Fruit fly (Drosophila melanogaster): ENCODE results near the gene Ent1.
A peak's percentile ranks its signal among the peaks of the same experiment; 100 is the strongest.

Gene Ent1

DNA sequence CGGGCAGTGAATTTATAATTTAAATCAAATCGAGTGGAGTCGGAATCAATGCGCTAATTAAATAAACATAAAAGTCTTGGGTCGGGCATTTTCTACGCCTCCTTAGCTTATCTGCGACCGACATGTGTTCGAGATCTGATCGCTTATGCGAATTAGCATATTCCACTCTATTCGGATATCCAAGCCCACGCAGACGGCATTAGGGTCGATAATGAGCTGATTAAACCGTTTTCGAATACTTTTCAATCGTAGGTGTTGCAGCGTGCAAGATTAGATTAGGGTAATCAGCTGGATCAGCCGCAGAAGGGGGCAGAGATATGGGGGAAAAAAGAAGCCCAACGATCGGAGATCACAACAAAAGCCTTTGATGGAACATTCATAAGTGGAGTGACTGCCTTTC lies 32.8 kb upstream of the Ent1 start:
- TF ChIP-seq CG4496 (GFP tag; IDR thresholded peaks at IDR 0.05) (no peak), CG8301 (tag; optimal IDR thresholded peaks at IDR 0.05) (no peak), CG8159 (tag; optimal IDR thresholded peaks at IDR 0.05) (no peak), CG9948 (tag; optimal IDR thresholded peaks at IDR 0.05) (no peak), EcR (GFP tag; optimal IDR thresholded peaks at IDR 0.05) (no peak), D1 (tag; optimal IDR thresholded peaks at IDR 0.05) (no peak), CG12605 (GFP tag; IDR thresholded peaks at IDR 0.05) (no peak), CG13204 (GFP tag; optimal IDR thresholded peaks at IDR 0.05) (no peak), Snoo (tag; optimal IDR thresholded peaks at IDR 0.05) (no peak), Ets98B (GFP tag; IDR thresholded peaks at IDR 0.05) (no peak), CG14655 (GFP tag; optimal IDR thresholded peaks at IDR 0.05) (no peak), CG15710 (tag; optimal IDR thresholded peaks at IDR 0.05) (no peak)

DNA sequence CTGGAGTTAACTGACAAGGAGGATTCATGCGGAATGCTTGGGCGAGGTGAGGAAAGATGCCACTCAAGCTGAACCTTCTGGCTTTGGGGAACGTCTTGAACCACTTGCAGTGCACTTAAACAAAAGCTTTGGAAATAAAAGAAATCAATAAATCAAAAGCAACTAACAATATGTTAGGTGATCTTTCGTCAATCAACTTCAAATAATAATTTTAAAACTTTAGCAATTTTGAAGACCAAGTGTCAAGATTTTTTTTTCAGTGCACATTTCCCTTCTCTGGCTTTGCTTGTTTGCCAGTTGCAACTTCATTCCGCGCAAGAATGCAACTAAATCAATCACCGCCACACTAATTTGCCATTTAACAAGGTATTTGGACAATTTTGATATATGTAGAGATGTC lies 25.1 kb upstream of the Ent1 start:
- peak; percentile 28 for TF ChIP-seq Snoo (tag; optimal IDR thresholded peaks at IDR 0.05)
- TF ChIP-seq CG15710 (tag; optimal IDR thresholded peaks at IDR 0.05) = peak; percentile 40
- no peak for TF ChIP-seq CG4496 (GFP tag; IDR thresholded peaks at IDR 0.05)
- no peak for TF ChIP-seq fd96Ca (GFP tag; IDR thresholded peaks at IDR 0.05)
- no peak for TF ChIP-seq D1 (tag; optimal IDR thresholded peaks at IDR 0.05)
- TF ChIP-seq CG8301 (tag; optimal IDR thresholded peaks at IDR 0.05) = peak; percentile 48
- peak; percentile 59 for TF ChIP-seq Pif1A (GFP tag; optimal IDR thresholded peaks at IDR 0.05)
- TF ChIP-seq CG32121 (GFP tag; IDR thresholded peaks at IDR 0.05) = no peak
- TF ChIP-seq Pif1B (GFP tag; optimal IDR thresholded peaks at IDR 0.05) = peak; percentile 38
- TF ChIP-seq EcR (GFP tag; optimal IDR thresholded peaks at IDR 0.05) = no peak
- peak; percentile 59 for TF ChIP-seq CG14655 (GFP tag; optimal IDR thresholded peaks at IDR 0.05)
- no peak for TF ChIP-seq CG13204 (GFP tag; optimal IDR thresholded peaks at IDR 0.05)
- TF ChIP-seq CG9948 (tag; optimal IDR thresholded peaks at IDR 0.05) = peak; percentile 57
- TF ChIP-seq CG34367 (tag; optimal IDR thresholded peaks at IDR 0.05) = peak; percentile 38
- peak; percentile 19; the same call in 1 of the 2 replicates for TF ChIP-seq Ets98B (GFP tag; IDR thresholded peaks at IDR 0.05)
- no peak for TF ChIP-seq rn (GFP tag; IDR thresholded peaks at IDR 0.05)
- peak; percentile 61 for TF ChIP-seq CG17806 (tag; optimal IDR thresholded peaks at IDR 0.05)
- peak; percentile 61 for TF ChIP-seq CG8159 (tag; optimal IDR thresholded peaks at IDR 0.05)
- no peak for TF ChIP-seq CG10348 (GFP tag; IDR thresholded peaks at IDR 0.05)
- no peak for TF ChIP-seq CG12605 (GFP tag; IDR thresholded peaks at IDR 0.05)
- no peak for TF ChIP-seq gl (tag; optimal IDR thresholded peaks at IDR 0.05)

DNA sequence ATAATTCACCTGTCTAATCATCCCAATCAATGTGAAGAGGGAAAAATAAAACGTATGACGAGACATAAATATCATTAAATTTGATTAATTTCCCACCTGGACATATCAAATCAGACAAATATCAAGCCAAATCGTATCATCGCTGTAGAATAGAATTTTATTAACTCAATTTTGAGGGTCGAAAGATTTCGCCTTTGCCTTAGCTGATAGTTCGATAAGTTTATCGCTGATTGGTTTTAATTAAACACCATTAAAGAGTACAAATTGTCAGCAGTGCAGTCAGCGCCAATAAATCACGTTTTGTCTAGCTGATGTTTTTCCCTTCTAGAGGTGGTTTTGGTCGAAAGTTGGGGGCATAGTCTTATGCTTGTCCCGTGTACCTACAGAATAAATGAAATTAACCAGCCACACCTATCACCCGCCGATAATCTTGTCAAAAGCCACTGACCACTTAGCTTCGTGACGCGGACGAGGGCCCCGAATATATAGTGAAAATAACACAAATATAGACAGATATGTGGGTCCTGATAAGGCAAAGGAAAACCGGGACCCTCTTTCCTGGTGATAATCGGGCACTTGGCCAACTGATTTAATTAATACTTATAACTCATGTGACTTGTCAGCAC lies 21.3 kb upstream of the Ent1 start:
- TF ChIP-seq CG8301 (tag; optimal IDR thresholded peaks at IDR 0.05) = no peak
- no peak for TF ChIP-seq CG14655 (GFP tag; optimal IDR thresholded peaks at IDR 0.05)
- no peak for TF ChIP-seq Snoo (tag; optimal IDR thresholded peaks at IDR 0.05)
- no peak for TF ChIP-seq CG17806 (tag; optimal IDR thresholded peaks at IDR 0.05)
- TF ChIP-seq Pif1B (GFP tag; optimal IDR thresholded peaks at IDR 0.05) = no peak
- no peak for TF ChIP-seq rn (GFP tag; IDR thresholded peaks at IDR 0.05)
- no peak for TF ChIP-seq CG32121 (GFP tag; IDR thresholded peaks at IDR 0.05)
- TF ChIP-seq fd96Ca (GFP tag; IDR thresholded peaks at IDR 0.05) = no peak

DNA sequence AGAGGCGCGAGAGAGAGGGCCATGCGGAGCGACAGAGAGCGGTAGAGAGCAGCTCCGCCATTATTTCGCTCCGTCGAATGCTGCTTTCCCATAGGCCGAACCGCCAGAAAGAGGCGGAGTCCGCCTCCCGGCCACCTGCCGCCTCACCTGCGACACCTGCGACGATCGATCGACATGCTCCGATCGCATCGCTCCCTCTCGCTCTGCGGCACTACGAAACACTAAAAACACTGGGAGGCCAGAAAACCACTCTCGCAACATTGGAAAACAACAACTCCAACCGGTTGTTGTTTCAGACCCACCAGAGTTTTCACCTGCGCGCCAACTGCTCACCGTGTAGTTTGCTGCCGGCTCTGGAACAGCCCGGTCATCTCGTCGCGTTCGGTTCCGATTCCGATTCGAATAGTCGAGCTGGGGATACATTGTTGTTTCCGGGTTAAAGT lies 20.1 kb upstream of the Ent1 start, which contains the start of gene al:
TSS of gene al (plus strand) at position 333 of the 443 bp plus-strand sequence.
- no peak for TF ChIP-seq Snoo (tag; optimal IDR thresholded peaks at IDR 0.05)
- TF ChIP-seq D1 (tag; optimal IDR thresholded peaks at IDR 0.05) = no peak
- peak; percentile 18 for TF ChIP-seq EcR (GFP tag; optimal IDR thresholded peaks at IDR 0.05)
- 0 out of 3 replicates have a peak, but pooled peaks have one; percentile 36 for TF ChIP-seq CG4496 (GFP tag; IDR thresholded peaks at IDR 0.05)
- TF ChIP-seq CG32121 (GFP tag; IDR thresholded peaks at IDR 0.05) = peak; percentile 18; the same call in 1 of the 2 replicates
- TF ChIP-seq CG8301 (tag; optimal IDR thresholded peaks at IDR 0.05) = no peak
- no peak for TF ChIP-seq CG12605 (GFP tag; IDR thresholded peaks at IDR 0.05)
- TF ChIP-seq CG13204 (GFP tag; optimal IDR thresholded peaks at IDR 0.05) = no peak
- TF ChIP-seq CG17806 (tag; optimal IDR thresholded peaks at IDR 0.05) = no peak
- no peak for TF ChIP-seq fd96Ca (GFP tag; IDR thresholded peaks at IDR 0.05)

DNA sequence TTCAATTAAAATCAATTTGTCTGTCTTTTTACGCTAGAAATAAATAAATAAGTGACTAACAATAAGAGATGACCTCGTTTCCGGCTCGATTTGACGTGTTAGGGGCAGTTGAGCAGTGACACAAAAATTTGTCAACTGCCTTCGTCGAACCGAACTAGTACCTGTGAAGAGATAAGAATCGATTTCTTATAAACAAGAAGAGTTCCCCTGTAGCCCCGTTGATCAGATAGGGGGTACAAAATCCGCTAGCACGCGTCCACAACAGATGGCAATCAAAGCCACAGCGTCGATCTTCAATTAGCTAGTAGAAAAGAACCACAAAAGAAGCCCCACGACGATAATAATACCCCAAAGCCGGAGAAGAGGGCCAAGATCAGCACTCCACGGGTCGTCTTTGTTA lies 14.1 kb upstream of the Ent1 start:
- no peak for TF ChIP-seq D1 (tag; optimal IDR thresholded peaks at IDR 0.05)
- no peak for TF ChIP-seq CG8301 (tag; optimal IDR thresholded peaks at IDR 0.05)
- TF ChIP-seq fd96Ca (GFP tag; IDR thresholded peaks at IDR 0.05) = no peak
- no peak for TF ChIP-seq rn (GFP tag; IDR thresholded peaks at IDR 0.05)
- no peak for TF ChIP-seq Pif1A (GFP tag; optimal IDR thresholded peaks at IDR 0.05)
- no peak for TF ChIP-seq CG10348 (GFP tag; IDR thresholded peaks at IDR 0.05)
- TF ChIP-seq gl (tag; optimal IDR thresholded peaks at IDR 0.05) = no peak
- TF ChIP-seq CG12605 (GFP tag; IDR thresholded peaks at IDR 0.05) = no peak
- no peak for TF ChIP-seq CG4496 (GFP tag; IDR thresholded peaks at IDR 0.05)

DNA sequence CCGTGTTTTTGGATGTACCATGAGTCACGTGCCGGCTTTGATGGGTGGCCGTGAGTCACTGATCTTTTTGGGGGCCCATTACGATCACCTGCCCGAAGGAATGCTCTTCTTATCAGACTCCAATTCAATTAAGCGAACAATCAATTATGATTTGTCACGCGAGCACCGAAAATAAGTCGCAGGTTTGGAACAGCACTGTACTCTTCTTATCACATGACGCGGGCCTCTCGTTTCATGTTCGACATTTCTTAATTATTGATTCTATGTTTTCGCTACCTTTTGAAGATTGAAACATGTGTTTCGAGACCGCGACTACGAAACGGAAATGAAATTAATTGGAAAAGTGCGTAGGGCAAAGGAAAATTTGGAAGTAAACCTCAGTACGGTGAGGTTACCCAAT lies 12.1 kb upstream of the Ent1 start:
- TF ChIP-seq CG13204 (GFP tag; optimal IDR thresholded peaks at IDR 0.05) = no peak
- no peak for TF ChIP-seq CG14655 (GFP tag; optimal IDR thresholded peaks at IDR 0.05)
- TF ChIP-seq Pif1A (GFP tag; optimal IDR thresholded peaks at IDR 0.05) = no peak
- no peak for TF ChIP-seq CG15710 (tag; optimal IDR thresholded peaks at IDR 0.05)
- no peak for TF ChIP-seq CG17806 (tag; optimal IDR thresholded peaks at IDR 0.05)
- TF ChIP-seq gl (tag; optimal IDR thresholded peaks at IDR 0.05) = no peak
- TF ChIP-seq Ets98B (GFP tag; IDR thresholded peaks at IDR 0.05) = no peak
- TF ChIP-seq Snoo (tag; optimal IDR thresholded peaks at IDR 0.05) = no peak
- no peak for TF ChIP-seq Pif1B (GFP tag; optimal IDR thresholded peaks at IDR 0.05)
- no peak for TF ChIP-seq CG34367 (tag; optimal IDR thresholded peaks at IDR 0.05)

All from whole organism, pupa.